Worm (Caenorhabditis elegans) whole organism, L1 larva: ENCODE measurements around the gene F49F1.17.

Experiments
- aly-2 ChIP-seq: fragments of 150-350 bp; optimal IDR thresholded peaks from 2 replicates; lab custom pipeline; 2014; ENCODE audit warnings: missing biosample characterization, missing genetic modification characterization
- ceh-8 ChIP-seq: fragments of 200-800 bp; sonication (Bioruptor generic); optimal IDR thresholded peaks from 2 replicates; lab custom pipeline; 2018; ENCODE audit warnings: mild to moderate bottlenecking, missing genetic modification characterization, moderate library complexity, missing compliant biosample characterization
- dpl-1 ChIP-seq, 3 experiments: fragments of 150-350 bp in 2 of 3; sonication (generic microtip) in 1 of 3; optimal IDR thresholded peaks; 2 replicates each; lab custom pipeline; 2014 to 2017; ENCODE audit warnings: missing biosample characterization in 3 of 3, missing genetic modification characterization in 3 of 3, missing genetic modification reagents in 3 of 3
- efl-1 ChIP-seq, 4 experiments: fragments of 150-350 bp; optimal IDR thresholded peaks in 3 of 4; peaks in 1 of 4; 1 replicate in 1 of 4; 2 replicates in 3 of 4; lab custom pipeline; 2014; ENCODE audit warnings: missing biosample characterization in 2 of 4, missing genetic modification characterization in 2 of 4, missing genetic modification reagents in 2 of 4
- egl-27 ChIP-seq, 2 experiments: fragments of 150-350 bp in 1 of 2; sonication (generic microtip); optimal IDR thresholded peaks; 3 replicates each; lab custom pipeline; 2017 to 2018; ENCODE audit warnings: missing biosample characterization in 2 of 2, missing genetic modification characterization in 2 of 2, missing genetic modification reagents in 2 of 2
- elt-3 ChIP-seq, 6 experiments: fragments of 150-350 bp in 1 of 6; sonication (generic microtip); optimal IDR thresholded peaks; 2 replicates each; lab custom pipeline; 2017 to 2018; ENCODE audit warnings: missing biosample characterization in 6 of 6, missing genetic modification characterization in 6 of 6, inconsistent platforms in 1 of 6
- ets-5 ChIP-seq: fragments of 200-800 bp; sonication (Bioruptor generic); IDR thresholded peaks from 2 replicates; pipeline ENCODE4 v1.3.6; 2022; ENCODE audit warnings: missing genetic modification characterization, missing compliant biosample characterization
- fkh-10 ChIP-seq: sonication (generic microtip); optimal IDR thresholded peaks from 2 replicates; lab custom pipeline; 2017; ENCODE audit warnings: missing biosample characterization, missing genetic modification reagents, missing genetic modification characterization
- fkh-4 ChIP-seq: sonication (generic microtip); optimal IDR thresholded peaks from 2 replicates; lab custom pipeline; 2016; ENCODE audit warnings: missing compliant biosample characterization, missing genetic modification characterization, borderline replicate concordance
- fkh-8 ChIP-seq: sonication (generic microtip); optimal IDR thresholded peaks from 2 replicates; lab custom pipeline; 2016; ENCODE audit warnings: mild to moderate bottlenecking, missing genetic modification characterization, missing compliant biosample characterization
- grh-1 ChIP-seq: fragments of 200-800 bp; sonication (Bioruptor generic); IDR thresholded peaks from 2 replicates; pipeline ENCODE4 v1.3.6; 2022; ENCODE audit warnings: missing genetic modification reagents, missing genetic modification characterization, missing compliant biosample characterization
- hlh-17 ChIP-seq: fragments of 200-800 bp; sonication (Bioruptor generic); optimal IDR thresholded peaks from 2 replicates; lab custom pipeline; 2018; ENCODE audit warnings: missing genetic modification characterization, mild to moderate bottlenecking, missing compliant biosample characterization, moderate library complexity, borderline replicate concordance
- hlh-4 ChIP-seq: sonication (generic microtip); optimal IDR thresholded peaks from 2 replicates; lab custom pipeline; 2016; ENCODE audit warnings: mild to moderate bottlenecking, missing genetic modification characterization, missing compliant biosample characterization
- irx-1 ChIP-seq: sonication (generic microtip); optimal IDR thresholded peaks from 2 replicates; lab custom pipeline; 2016; ENCODE audit warnings: missing genetic modification characterization, missing compliant biosample characterization
- jun-1 ChIP-seq: fragments of 150-350 bp; optimal IDR thresholded peaks from 2 replicates; lab custom pipeline; 2014; ENCODE audit warnings: missing biosample characterization, missing genetic modification reagents, missing genetic modification characterization
- lin-13 ChIP-seq: fragments of 150-350 bp; optimal IDR thresholded peaks from 2 replicates; lab custom pipeline; 2014; ENCODE audit warnings: missing biosample characterization, missing genetic modification reagents, missing genetic modification characterization
- lin-14 ChIP-seq: fragments of 200-800 bp; sonication (Bioruptor generic); optimal IDR thresholded peaks from 2 replicates; lab custom pipeline; 2018; ENCODE audit warnings: mild to moderate bottlenecking, missing genetic modification characterization, moderate library complexity, missing compliant biosample characterization
- lin-15B ChIP-seq: fragments of 150-350 bp; sonication (generic microtip); optimal IDR thresholded peaks from 3 replicates; lab custom pipeline; 2014; ENCODE audit warnings: missing biosample characterization, missing genetic modification characterization
- lsy-2 ChIP-seq, 2 experiments: fragments of 150-350 bp; optimal IDR thresholded peaks; 2 replicates each; lab custom pipeline; 2014; ENCODE audit warnings: missing biosample characterization in 2 of 2, missing genetic modification characterization in 2 of 2
- mdl-1 ChIP-seq, 2 experiments: fragments of 150-350 bp; optimal IDR thresholded peaks; 2 replicates each; lab custom pipeline; 2014 to 2017; ENCODE audit warnings: missing biosample characterization in 2 of 2, missing genetic modification characterization in 2 of 2, inconsistent platforms in 1 of 2
- nhr-11 ChIP-seq: fragments of 150-350 bp; optimal IDR thresholded peaks from 2 replicates; lab custom pipeline; 2014; ENCODE audit warnings: missing biosample characterization, missing genetic modification characterization
- nhr-19 ChIP-seq: fragments of 200-800 bp; sonication (Bioruptor generic); conservative IDR thresholded peaks from 2 replicates; pipeline ENCODE4 v1.3.6; 2022; ENCODE audit warnings: missing genetic modification characterization, missing compliant biosample characterization
- nhr-28 ChIP-seq: fragments of 150-350 bp; optimal IDR thresholded peaks from 2 replicates; lab custom pipeline; 2014; ENCODE audit warnings: missing biosample characterization, missing genetic modification characterization
- nhr-47 ChIP-seq: sonication (generic microtip); optimal IDR thresholded peaks from 2 replicates; lab custom pipeline; 2016; ENCODE audit warnings: mild to moderate bottlenecking, missing genetic modification characterization, moderate library complexity, missing compliant biosample characterization
- nhr-71 ChIP-seq: sonication (generic microtip); optimal IDR thresholded peaks from 2 replicates; lab custom pipeline; 2016; ENCODE audit warnings: mild to moderate bottlenecking, missing genetic modification characterization, moderate library complexity, missing compliant biosample characterization
- nhr-76 ChIP-seq: sonication (generic microtip); optimal IDR thresholded peaks from 2 replicates; lab custom pipeline; 2017; ENCODE audit warnings: missing biosample characterization, missing genetic modification characterization
- nhr-77 ChIP-seq: fragments of 150-350 bp; optimal IDR thresholded peaks from 2 replicates; lab custom pipeline; 2014; ENCODE audit warnings: missing biosample characterization, missing genetic modification characterization
- nhr-84 ChIP-seq: sonication (generic microtip); optimal IDR thresholded peaks from 2 replicates; lab custom pipeline; 2017; ENCODE audit warnings: missing biosample characterization, missing genetic modification characterization
- nhr-85 ChIP-seq: sonication (generic microtip); peaks from one replicate; lab custom pipeline; 2016; ENCODE audit warnings: missing genetic modification characterization, inconsistent platforms, missing compliant biosample characterization
- pag-3 ChIP-seq: sonication (generic microtip); optimal IDR thresholded peaks from 2 replicates; lab custom pipeline; 2017; ENCODE audit warnings: missing genetic modification characterization, mild to moderate bottlenecking, missing compliant biosample characterization, antibody characterized with exemption, borderline replicate concordance; ENCODE audit not compliant: insufficient read depth
- pqm-1 ChIP-seq: sonication (generic microtip); optimal IDR thresholded peaks from 3 replicates; lab custom pipeline; 2017; ENCODE audit warnings: missing biosample characterization, missing genetic modification characterization
- snu-23 ChIP-seq: sonication (generic microtip); optimal IDR thresholded peaks from 2 replicates; lab custom pipeline; 2016; ENCODE audit warnings: missing genetic modification characterization, missing compliant biosample characterization
- tlp-1 ChIP-seq: fragments of 150-350 bp; optimal IDR thresholded peaks from 2 replicates; lab custom pipeline; 2014; ENCODE audit warnings: missing biosample characterization, missing genetic modification characterization
- unc-130 ChIP-seq: fragments of 150-350 bp; optimal IDR thresholded peaks from 2 replicates; lab custom pipeline; 2017; ENCODE audit warnings: missing biosample characterization, missing genetic modification characterization, inconsistent platforms
- unc-62 ChIP-seq: fragments of 150-350 bp; optimal IDR thresholded peaks from 2 replicates; lab custom pipeline; 2014; ENCODE audit warnings: missing biosample characterization, missing genetic modification reagents, missing genetic modification characterization
- unc-86 ChIP-seq: sonication (generic microtip); optimal IDR thresholded peaks from 2 replicates; lab custom pipeline; 2016; ENCODE audit warnings: missing genetic modification characterization, missing compliant biosample characterization
- zag-1 ChIP-seq: fragments of 150-350 bp; optimal IDR thresholded peaks from 2 replicates; lab custom pipeline; 2014; ENCODE audit warnings: missing biosample characterization, missing genetic modification characterization
- ztf-4 ChIP-seq: fragments of 150-350 bp; optimal IDR thresholded peaks from 2 replicates; lab custom pipeline; 2014; ENCODE audit warnings: missing biosample characterization, missing genetic modification characterization

Gene F49F1.17

DNA sequence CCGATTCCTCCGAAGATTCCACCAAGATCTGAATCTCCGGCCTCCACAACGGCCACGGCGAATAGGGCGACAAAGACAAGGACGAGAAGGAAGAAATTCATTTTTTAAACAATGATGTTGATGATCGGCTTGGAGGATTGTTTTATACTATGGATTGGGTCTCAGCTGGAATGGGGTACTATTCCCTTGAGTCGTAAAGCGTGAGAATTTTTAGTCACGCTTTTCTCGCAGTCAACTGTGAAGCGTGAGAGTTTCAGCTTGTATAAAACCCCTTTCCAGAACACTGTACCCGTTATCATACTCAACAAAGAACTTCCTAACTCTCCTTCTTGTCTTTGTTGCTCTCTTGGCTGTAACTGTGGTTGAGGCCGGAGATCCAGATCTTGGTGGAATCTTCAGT lies 21.1 kb downstream of the F49F1.17 start, which contains the start of gene F49F1.15:
F49F1.15 (minus strand) TSS at position 101 of the 400 bp plus-strand sequence.
- TF ChIP-seq jun-1 (tag; lab: Kevin White, UChicago): no peak
- no peak for TF ChIP-seq pqm-1 (tag; lab: Kevin White, UChicago)
- no peak for TF ChIP-seq fkh-8 (tag; lab: Kevin White, UChicago)

DNA sequence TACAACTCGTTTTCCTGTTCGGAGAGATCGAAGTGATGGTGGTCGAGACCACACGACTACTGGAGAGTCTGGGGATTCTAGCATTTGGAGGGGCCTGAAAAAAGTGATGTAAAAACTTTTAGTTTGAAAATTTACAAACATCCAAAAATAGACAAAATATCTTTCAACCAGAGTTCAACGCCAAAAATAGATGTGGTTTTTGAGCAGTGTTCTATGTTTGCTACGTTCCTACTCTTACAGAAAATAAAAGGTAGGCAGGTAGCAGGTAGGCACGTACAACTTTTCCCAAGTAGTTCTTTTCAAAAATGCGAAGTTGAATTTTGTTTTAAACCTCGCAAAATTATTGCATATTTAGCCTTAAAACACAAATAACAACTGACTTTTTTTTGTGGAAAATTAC lies 23.3 kb downstream of the F49F1.17 start, which contains the start of gene F49F1.14:
F49F1.14 (minus strand) TSS at position 101 of the 400 bp plus-strand sequence.
- no peak for TF ChIP-seq mdl-1 (tag; optimal IDR thresholded peaks at IDR 0.05; lab: Kevin White, UChicago)
- TF ChIP-seq irx-1 (tag; lab: Kevin White, UChicago): no peak
- TF ChIP-seq unc-62 (GFP tag; lab: Kevin White, UChicago): no peak
- TF ChIP-seq grh-1 (GFP tag; lab: Robert Waterston, UW): no peak
- TF ChIP-seq ets-5: no peak
- no peak for TF ChIP-seq pag-3 (tag; lab: Kevin White, UChicago)
- TF ChIP-seq nhr-76: no peak
- no peak for TF ChIP-seq hlh-17 (GFP tag; lab: Kevin White, UChicago)
- no peak for TF ChIP-seq nhr-28 (tag; lab: Kevin White, UChicago)
- no peak for TF ChIP-seq fkh-4 (tag; lab: Kevin White, UChicago)
- TF ChIP-seq efl-1 (optimal IDR thresholded peaks at IDR 0.05; lab: Kevin White, UChicago): no peak
- TF ChIP-seq efl-1 (GFP tag; optimal IDR thresholded peaks at IDR 0.05 in 1 of 2; lab: Kevin White, UChicago): no peak
- no peak for TF ChIP-seq lin-15B (tag; lab: Kevin White, UChicago)
- TF ChIP-seq elt-3 (tag; optimal IDR thresholded peaks at IDR 0.05; lab: Kevin White, UChicago): no peak
- TF ChIP-seq lin-14 (GFP tag; lab: Kevin White, UChicago): no peak
- no peak for TF ChIP-seq nhr-11 (tag; lab: Kevin White, UChicago)
- TF ChIP-seq jun-1 (tag; lab: Kevin White, UChicago): no peak
- TF ChIP-seq hlh-4 (tag; lab: Kevin White, UChicago): no peak

DNA sequence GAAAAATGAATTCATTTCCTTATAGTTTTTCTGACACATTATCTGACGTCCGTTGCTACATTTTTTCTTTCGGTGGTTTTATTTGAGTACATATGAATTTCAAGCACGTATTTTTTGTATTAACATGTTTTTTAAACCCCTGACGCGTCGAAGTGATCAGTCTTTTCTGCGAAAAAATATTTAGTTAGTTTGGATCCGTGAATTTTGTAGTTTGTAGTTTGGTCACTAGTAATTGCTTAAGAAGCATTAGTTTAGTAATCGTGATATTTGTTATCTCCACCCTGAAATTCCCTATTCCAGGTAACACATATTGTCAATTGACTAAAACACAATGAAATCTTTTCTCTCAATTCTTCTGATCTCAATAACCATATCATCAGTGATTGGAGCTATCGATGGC lies 26.9 kb downstream of the F49F1.17 start, which contains the start of gene C35B1.7:
C35B1.7 (plus strand) TSS at position 301 of the 400 bp plus-strand sequence.
- TF ChIP-seq egl-27 (tag; optimal IDR thresholded peaks at IDR 0.05; lab: Kevin White, UChicago) (no peak), ets-5 (no peak), nhr-77 (no peak), ceh-8 (GFP tag; lab: Kevin White, UChicago) (no peak), zag-1 (no peak), nhr-84 (tag; lab: Kevin White, UChicago) (no peak), tlp-1 (tag; lab: Kevin White, UChicago) (no peak), aly-2 (tag; lab: Kevin White, UChicago) (no peak), unc-86 (tag; lab: Kevin White, UChicago) (no peak), fkh-10 (GFP tag; lab: Kevin White, UChicago) (no peak), nhr-85 (no peak), snu-23 (GFP tag; lab: Kevin White, UChicago) (no peak), lin-13 (GFP tag; lab: Kevin White, UChicago) (no peak)
- TF ChIP-seq, all 84 proteins: peak for 0

DNA sequence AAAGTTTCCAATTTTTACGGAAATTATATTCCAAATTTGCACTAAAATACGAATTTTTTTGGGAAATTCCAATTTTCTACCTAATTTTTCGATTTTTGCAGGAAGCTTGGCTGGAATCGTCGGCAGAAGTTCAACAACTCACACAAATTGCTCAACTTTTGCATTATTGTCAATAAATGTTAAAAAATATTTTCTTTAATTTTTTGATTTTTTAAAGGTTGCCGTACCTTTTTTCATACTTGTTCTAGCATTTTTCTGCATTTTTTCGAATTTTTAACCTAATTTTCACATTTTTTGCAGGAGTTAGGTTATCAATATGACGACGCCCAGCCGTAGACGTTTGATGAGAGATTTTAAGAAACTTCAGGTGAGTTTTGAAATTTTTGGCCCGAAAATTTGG lies 32.9 kb downstream of the F49F1.17 start, which contains the start of gene ubc-1:
ubc-1 (plus strand) TSS at position 301 of the 400 bp plus-strand sequence.
- TF ChIP-seq lin-13 (GFP tag; lab: Kevin White, UChicago) (no peak), nhr-85 (peak; percentile 17), unc-62 (GFP tag; lab: Kevin White, UChicago) (no peak), lin-14 (GFP tag; lab: Kevin White, UChicago) (no peak)

DNA sequence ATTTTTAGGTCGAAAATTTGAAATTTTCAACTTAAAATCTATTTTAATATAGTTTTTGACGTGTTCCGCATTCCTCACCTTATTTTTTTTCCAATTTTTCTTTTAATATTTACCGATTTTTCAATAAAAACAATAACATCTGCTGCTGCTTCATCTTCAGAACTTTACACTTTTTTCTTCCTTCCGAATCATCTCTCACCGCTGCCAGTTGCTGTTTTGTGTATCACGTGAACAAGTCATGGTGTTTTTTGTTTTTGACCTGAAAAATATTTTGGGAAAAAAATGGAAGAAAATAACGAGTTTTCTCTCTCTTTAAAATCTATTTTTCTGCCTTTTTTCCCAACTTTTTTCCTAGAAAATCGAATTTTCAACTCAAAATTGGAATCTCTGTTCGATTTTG lies 35.9 kb downstream of the F49F1.17 start:
- TF ChIP-seq lsy-2 (tag; optimal IDR thresholded peaks at IDR 0.05; lab: Kevin White, UChicago) (peak; percentile 10 to 21), dpl-1 (GFP tag; optimal IDR thresholded peaks at IDR 0.05; lab: Kevin White, UChicago) (peak in 1 of 3 experiments; percentile 13), pag-3 (tag; lab: Kevin White, UChicago) (peak; percentile 40), nhr-47 (tag; lab: Kevin White, UChicago) (no peak), lin-14 (GFP tag; lab: Kevin White, UChicago) (peak; percentile 54), jun-1 (tag; lab: Kevin White, UChicago) (no peak), unc-130 (tag; lab: Kevin White, UChicago) (peak; percentile 48), snu-23 (GFP tag; lab: Kevin White, UChicago) (peak; percentile 7), ztf-4 (no peak), nhr-71 (tag; lab: Kevin White, UChicago) (peak; percentile 48), nhr-19 (peak; percentile 34; the same call in 1 of the 2 replicates)
